Fruit fly (Drosophila melanogaster): Measurements from ENCODE around the gene kuk.

Gene kuk

DNA sequence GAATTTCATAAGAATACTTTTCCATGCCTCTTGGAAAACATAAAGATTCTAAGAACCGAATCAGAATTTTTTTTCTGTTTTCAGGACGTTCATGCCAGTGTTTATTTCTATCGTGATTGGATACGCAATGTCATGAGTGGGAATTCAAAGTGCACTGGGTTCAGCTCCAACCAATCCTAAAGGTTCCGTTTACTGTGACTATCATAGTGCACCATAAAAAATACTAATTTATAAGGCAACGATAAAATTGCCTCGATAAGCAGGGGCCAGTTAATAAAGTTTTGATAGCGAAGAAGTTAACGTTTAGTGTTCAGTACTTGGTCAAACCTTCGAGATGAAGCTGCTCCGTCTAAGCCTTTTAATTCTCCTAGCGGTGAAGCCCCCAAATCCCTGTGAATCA lies 47.9 kb downstream of the kuk start, which contains the start of gene CG31265:
Gene CG31265 (plus strand): TSS at position 301 of the 400 bp plus-strand sequence.
- TF ChIP-seq CG32121 (GFP tag; IDR thresholded peaks at IDR 0.05) (no peak), CG9948 (tag; optimal IDR thresholded peaks at IDR 0.05) (no peak), EcR (GFP tag; optimal IDR thresholded peaks at IDR 0.05) (no peak), CG10348 (GFP tag; IDR thresholded peaks at IDR 0.05) (no peak)

DNA sequence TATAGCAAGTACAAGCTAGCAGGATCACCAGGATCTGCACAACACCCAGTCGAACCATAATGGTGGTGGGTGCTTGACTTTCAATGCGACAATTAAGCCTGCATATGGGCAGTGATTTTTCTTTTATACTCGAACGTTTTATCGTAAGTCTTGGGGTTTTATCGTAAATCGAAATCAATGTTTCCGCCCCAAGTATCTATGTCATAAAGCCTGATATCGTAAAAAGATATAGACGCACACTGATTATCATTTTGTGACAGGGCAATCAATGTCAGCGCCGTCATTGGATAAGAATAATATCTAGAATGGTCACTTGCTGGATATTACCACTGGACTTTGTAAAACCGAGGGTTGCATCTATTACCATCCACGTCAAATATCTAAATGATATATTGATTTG lies 50.3 kb downstream of the kuk start, which contains the start of gene CG17475:
Gene CG17475 (minus strand): TSS at position 101 of the 400 bp plus-strand sequence.
- TF ChIP-seq Pif1B (GFP tag; optimal IDR thresholded peaks at IDR 0.05) (no peak), rn (GFP tag; IDR thresholded peaks at IDR 0.05) (no peak), D1 (tag; optimal IDR thresholded peaks at IDR 0.05) (no peak), CG32121 (GFP tag; IDR thresholded peaks at IDR 0.05) (no peak), CG14655 (GFP tag; optimal IDR thresholded peaks at IDR 0.05) (no peak), gl (tag; optimal IDR thresholded peaks at IDR 0.05) (no peak), Ets98B (GFP tag; IDR thresholded peaks at IDR 0.05) (no peak), Snoo (tag; optimal IDR thresholded peaks at IDR 0.05) (no peak), fd96Ca (GFP tag; IDR thresholded peaks at IDR 0.05) (no peak), CG8301 (tag; optimal IDR thresholded peaks at IDR 0.05) (no peak), CG13204 (GFP tag; optimal IDR thresholded peaks at IDR 0.05) (no peak), CG10348 (GFP tag; IDR thresholded peaks at IDR 0.05) (no peak)

DNA sequence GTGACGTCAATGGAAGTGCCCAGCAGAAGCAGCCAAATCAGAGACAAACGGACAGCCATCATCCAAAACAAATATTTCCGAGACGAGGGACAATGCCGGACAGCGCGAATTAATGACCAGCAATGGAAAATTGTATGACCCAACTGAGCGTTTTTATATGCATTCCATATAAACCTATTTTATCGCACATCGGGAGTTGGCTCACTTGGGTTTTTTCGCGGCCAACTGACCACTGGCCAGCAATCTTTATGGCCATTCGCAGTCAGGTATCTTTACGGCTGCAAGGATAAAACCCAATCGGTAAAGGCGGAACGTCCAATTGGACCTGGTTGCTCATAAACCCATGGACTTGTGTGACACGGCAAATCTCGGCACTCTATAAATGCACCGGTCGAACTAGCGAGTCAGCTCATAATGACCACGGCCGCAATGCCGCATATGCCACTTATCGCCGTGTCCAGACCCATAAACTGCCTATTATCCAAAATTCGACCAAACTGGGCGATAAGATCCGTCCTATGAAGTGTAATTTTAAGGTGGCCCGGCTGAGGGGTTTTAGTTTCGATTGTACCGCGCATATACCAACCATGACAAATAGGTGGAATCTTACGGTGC lies 52.2 kb downstream of the kuk start, which contains the start of the genes CG4053 and CG31266:
Gene CG4053 (minus strand): TSS at position 101 of the 615 bp plus-strand sequence.
Gene CG31266 (plus strand): TSS at position 565 of the 615 bp plus-strand sequence.
- TF ChIP-seq CG10348 (GFP tag; IDR thresholded peaks at IDR 0.05) (no peak), Ets98B (GFP tag; IDR thresholded peaks at IDR 0.05) (no peak), CG32121 (GFP tag; IDR thresholded peaks at IDR 0.05) (no peak), CG34367 (tag; optimal IDR thresholded peaks at IDR 0.05) (no peak), CG17806 (tag; optimal IDR thresholded peaks at IDR 0.05) (no peak), CG9948 (tag; optimal IDR thresholded peaks at IDR 0.05) (no peak), CG15710 (tag; optimal IDR thresholded peaks at IDR 0.05) (no peak), gl (tag; optimal IDR thresholded peaks at IDR 0.05) (no peak), CG8159 (tag; optimal IDR thresholded peaks at IDR 0.05) (no peak), CG13204 (GFP tag; optimal IDR thresholded peaks at IDR 0.05) (no peak), Snoo (tag; optimal IDR thresholded peaks at IDR 0.05) (no peak)

DNA sequence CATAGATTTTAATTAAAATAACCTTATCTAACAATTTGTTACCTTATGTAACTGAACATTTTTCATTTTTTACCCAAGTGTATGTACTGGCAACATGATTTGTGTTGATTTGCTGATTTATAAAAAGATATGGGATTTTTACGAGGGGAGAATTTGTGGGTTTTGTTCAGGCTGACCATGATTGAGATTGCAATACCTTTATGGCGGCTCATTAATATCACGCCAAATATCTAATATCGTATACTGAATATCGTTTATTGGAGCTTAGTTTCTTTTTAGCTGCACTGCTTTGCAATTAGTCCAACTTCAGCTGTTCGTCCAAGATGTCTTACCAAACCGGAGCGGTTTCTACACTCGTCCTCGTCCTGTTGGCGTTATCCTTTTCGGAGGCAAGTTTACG lies 53.9 kb downstream of the kuk start, which contains the start of gene CG31267:
Gene CG31267 (plus strand): TSS at position 301 of the 400 bp plus-strand sequence.
- TF ChIP-seq CG9948 (tag; optimal IDR thresholded peaks at IDR 0.05) (no peak), Pif1A (GFP tag; optimal IDR thresholded peaks at IDR 0.05) (no peak), EcR (GFP tag; optimal IDR thresholded peaks at IDR 0.05) (no peak), CG12605 (GFP tag; IDR thresholded peaks at IDR 0.05) (no peak), fd96Ca (GFP tag; IDR thresholded peaks at IDR 0.05) (no peak), CG4496 (GFP tag; IDR thresholded peaks at IDR 0.05) (no peak), Pif1B (GFP tag; optimal IDR thresholded peaks at IDR 0.05) (no peak), CG13204 (GFP tag; optimal IDR thresholded peaks at IDR 0.05) (no peak), CG8301 (tag; optimal IDR thresholded peaks at IDR 0.05) (no peak), CG8159 (tag; optimal IDR thresholded peaks at IDR 0.05) (no peak), D1 (tag; optimal IDR thresholded peaks at IDR 0.05) (no peak), CG17806 (tag; optimal IDR thresholded peaks at IDR 0.05) (no peak)
